Worm (Caenorhabditis elegans) whole organism, L3 larva: Measurements from ENCODE around the gene W05B10.3.

Experiments
- aly-2 ChIP-seq: fragments of 150-350 bp; optimal IDR thresholded peaks from 2 replicates; lab custom pipeline; 2014; ENCODE audit warnings: missing biosample characterization, missing genetic modification characterization
- egl-27 ChIP-seq: sonication (generic microtip); optimal IDR thresholded peaks from 4 replicates; lab custom pipeline; 2017; ENCODE audit warnings: missing biosample characterization, missing genetic modification reagents, missing genetic modification characterization
- eor-1 ChIP-seq, 2 experiments: fragments of 150-350 bp; optimal IDR thresholded peaks; 2 replicates each; lab custom pipeline; 2014 to 2018; ENCODE audit warnings: missing biosample characterization in 2 of 2, missing genetic modification characterization in 2 of 2
- fkh-2 ChIP-seq: fragments of 150-350 bp; optimal IDR thresholded peaks from 2 replicates; lab custom pipeline; 2014; ENCODE audit warnings: missing biosample characterization, missing genetic modification reagents, missing genetic modification characterization
- jun-1 ChIP-seq: fragments of 150-350 bp; optimal IDR thresholded peaks from 2 replicates; lab custom pipeline; 2014; ENCODE audit warnings: missing biosample characterization, missing genetic modification reagents, missing genetic modification characterization
- snpc-4 ChIP-seq: fragments of 150-350 bp; optimal IDR thresholded peaks from 2 replicates; lab custom pipeline; 2014; ENCODE audit warnings: missing biosample characterization, missing genetic modification characterization
- unc-62 ChIP-seq: fragments of 150-350 bp; sonication (generic microtip); optimal IDR thresholded peaks from 4 replicates; lab custom pipeline; 2014; ENCODE audit warnings: missing biosample characterization, missing genetic modification reagents, missing genetic modification characterization
- zag-1 ChIP-seq: fragments of 150-350 bp; optimal IDR thresholded peaks from 2 replicates; lab custom pipeline; 2014; ENCODE audit warnings: missing biosample characterization, missing genetic modification characterization
- ztf-11 ChIP-seq: fragments of 150-350 bp; optimal IDR thresholded peaks from 2 replicates; lab custom pipeline; 2014; ENCODE audit warnings: missing biosample characterization, missing genetic modification characterization

DNA sequence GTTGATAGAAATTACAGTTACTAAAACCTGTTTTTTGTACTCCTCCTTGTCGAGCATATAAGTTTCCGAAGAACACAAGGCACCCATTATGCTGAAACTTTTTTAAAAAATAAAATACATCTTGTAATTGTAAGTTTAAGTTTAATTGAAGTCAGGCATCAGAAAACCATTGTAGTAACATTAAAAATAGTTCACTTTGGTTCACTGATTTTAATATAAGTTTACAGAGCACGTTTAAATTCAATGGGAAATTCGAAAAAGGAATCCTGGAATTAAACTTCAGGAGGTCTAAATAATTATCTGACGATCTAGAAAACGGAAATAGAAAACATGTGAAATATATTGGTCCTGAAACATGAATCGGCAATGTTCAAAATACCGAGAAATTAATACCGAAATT is 21.1 kb downstream of the W05B10.3 start, which contains the start of gene gpa-8:
- TF ChIP-seq zag-1 (tag; lab: Kevin White, UChicago): no peak
- TF ChIP-seq snpc-4 (tag; lab: Kevin White, UChicago): no peak
- TF ChIP-seq eor-1 (tag; optimal IDR thresholded peaks at IDR 0.05; lab: Kevin White, UChicago): no peak
- no peak for TF ChIP-seq unc-62 (GFP tag; lab: Kevin White, UChicago)
- no peak for TF ChIP-seq aly-2 (tag; lab: Kevin White, UChicago)
- no peak for TF ChIP-seq jun-1
- no peak for TF ChIP-seq egl-27 (tag; lab: Kevin White, UChicago)
- no peak for TF ChIP-seq ztf-11
- no peak for TF ChIP-seq fkh-2
